Fruit fly (Drosophila melanogaster): ENCODE results near the gene CG7044.

The CG7044 gene

dm6 chr3R:21080876-21081586 lies 20.5 kb downstream of the CG7044 start, which contains the start of gene HHEX (continued):
- TF ChIP-seq ap (GFP tag; IDR thresholded peaks at IDR 0.05) (no peak), bbx (GFP tag; IDR thresholded peaks at IDR 0.05; ENCODE audit: partially characterized antibody) (no peak), CG10267 (tag; optimal IDR thresholded peaks at IDR 0.05) (no peak), CG32532 (GFP tag; IDR thresholded peaks at IDR 0.05) (no peak), ci (GFP tag; IDR thresholded peaks at IDR 0.05) (no peak), CG11560 (tag; IDR thresholded peaks at IDR 0.05) (no peak), row (GFP tag; IDR thresholded peaks at IDR 0.05) (no peak), D19B (GFP tag; optimal IDR thresholded peaks at IDR 0.05) (no peak), bab2 (GFP tag; optimal IDR thresholded peaks at IDR 0.05) (no peak), CG8944 (GFP tag; optimal IDR thresholded peaks at IDR 0.05) (no peak), CG12299 (tag; optimal IDR thresholded peaks at IDR 0.05) (no peak), sug (tag; optimal IDR thresholded peaks at IDR 0.05) (peak; percentile 98), HLH4C (GFP tag; IDR thresholded peaks at IDR 0.05; ENCODE audit: partially characterized antibody) (no peak), ssp (GFP tag; IDR thresholded peaks at IDR 0.05) (no peak), Fer3 (tag; optimal IDR thresholded peaks at IDR 0.05) (no peak), Dll (GFP tag; IDR thresholded peaks at IDR 0.05; ENCODE audit: partially characterized antibody) (no peak), caup (GFP tag; optimal IDR thresholded peaks at IDR 0.05; ENCODE audit: severe bottlenecking) (peak; percentile 16), CG10543 (GFP tag; optimal IDR thresholded peaks at IDR 0.05) (peak; percentile 94), br (optimal IDR thresholded peaks at IDR 0.05) (no peak), org-1 (GFP tag; optimal IDR thresholded peaks at IDR 0.05) (no peak), CG12155 (GFP tag; optimal IDR thresholded peaks at IDR 0.05) (no peak), CG2875 (GFP tag; optimal IDR thresholded peaks at IDR 0.05) (no peak), CG33213 (GFP tag; optimal IDR thresholded peaks at IDR 0.05) (no peak), CG43689 (GFP tag; IDR thresholded peaks at IDR 0.05) (no peak), onecut (GFP tag; IDR thresholded peaks at IDR 0.05) (no peak), lab (GFP tag; optimal IDR thresholded peaks at IDR 0.05) (peak; percentile 95), otp (GFP tag; IDR thresholded peaks at IDR 0.05) (no peak), CrebB (tag; optimal IDR thresholded peaks at IDR 0.05) (no peak), gfzf (GFP tag; optimal IDR thresholded peaks at IDR 0.05) (no peak), Nf-YC (tag; optimal IDR thresholded peaks at IDR 0.05) (peak; percentile 90), CG7963 (GFP tag; IDR thresholded peaks at IDR 0.05; ENCODE audit: partially characterized antibody) (no peak), tll (GFP tag; optimal IDR thresholded peaks at IDR 0.05) (no peak), CG17829 (tag; optimal IDR thresholded peaks at IDR 0.05) (no peak), sens-2 (GFP tag; IDR thresholded peaks at IDR 0.05) (peak; percentile 76), CG11504 (tag; optimal IDR thresholded peaks at IDR 0.05) (no peak), Sry-β (GFP tag; optimal IDR thresholded peaks at IDR 0.05) (no peak), CG11085 (GFP tag; IDR thresholded peaks at IDR 0.05) (no peak), Stat92E (GFP tag; optimal IDR thresholded peaks at IDR 0.05) (no peak), Neu2 (GFP tag; optimal IDR thresholded peaks at IDR 0.05; ENCODE audit: borderline replicate concordance) (no peak), CG11398 (GFP tag; optimal IDR thresholded peaks at IDR 0.05) (no peak), pnt (GFP tag; optimal IDR thresholded peaks at IDR 0.05) (no peak), CG4854 (GFP tag; optimal IDR thresholded peaks at IDR 0.05) (no peak), tna (GFP tag; IDR thresholded peaks at IDR 0.05; ENCODE audit: partially characterized antibody) (no peak), CG12744 (GFP tag; optimal IDR thresholded peaks at IDR 0.05) (no peak), exex (tag; optimal IDR thresholded peaks at IDR 0.05) (peak; percentile 99), CG13123 (GFP tag; optimal IDR thresholded peaks at IDR 0.05) (no peak), unc-4 (GFP tag; IDR thresholded peaks at IDR 0.05; ENCODE audit: partially characterized antibody) (no peak), TFAM (GFP tag; optimal IDR thresholded peaks at IDR 0.05) (no peak), grau (tag; optimal IDR thresholded peaks at IDR 0.05) (no peak)
